Worm (Caenorhabditis elegans) whole organism, midembryonic: ENCODE results near the gene R02F2.8.
A peak's percentile ranks its signal among the peaks of the same experiment; 100 is the strongest.

Source experiments
- T22C8.4 ChIP-seq: fragments of 200-800 bp; sonication (Bioruptor generic); IDR thresholded peaks from 2 replicates; pipeline ENCODE4 v1.3.6; 2022; ENCODE audit warnings: missing genetic modification characterization, missing compliant biosample characterization
- cog-1 ChIP-seq: sonication (generic microtip); optimal IDR thresholded peaks from 2 replicates; lab custom pipeline; 2016; ENCODE audit warnings: missing genetic modification characterization, missing compliant biosample characterization
- flt-1 ChIP-seq: fragments of 200-800 bp; sonication (Bioruptor generic); IDR thresholded peaks from 2 replicates; pipeline ENCODE4 v1.3.6; 2022; ENCODE audit warnings: missing genetic modification characterization, missing compliant biosample characterization
- klf-2 ChIP-seq: fragments of 200-800 bp; sonication (Bioruptor generic); conservative IDR thresholded peaks from 2 replicates; pipeline ENCODE4 v1.3.6; 2022; ENCODE audit warnings: missing genetic modification reagents, missing genetic modification characterization, missing compliant biosample characterization
- med-1 ChIP-seq: sonication (generic microtip); optimal IDR thresholded peaks from 2 replicates; lab custom pipeline; 2017; ENCODE audit warnings: missing genetic modification characterization, mild to moderate bottlenecking, missing compliant biosample characterization, antibody characterized with exemption, missing genetic modification reagents; ENCODE audit not compliant: insufficient read depth
- ref-1 ChIP-seq: fragments of 200-800 bp; sonication (Bioruptor generic); conservative IDR thresholded peaks from 2 replicates; pipeline ENCODE4 v1.3.6; 2022; ENCODE audit warnings: missing genetic modification reagents, missing genetic modification characterization, missing compliant biosample characterization
- tab-1 ChIP-seq: fragments of 200-800 bp; sonication (Bioruptor generic); IDR thresholded peaks from 2 replicates; pipeline ENCODE4 v1.3.6; 2022; ENCODE audit warnings: missing genetic modification characterization, missing compliant biosample characterization
- ztf-23 ChIP-seq: fragments of 200-800 bp; sonication (Bioruptor generic); IDR thresholded peaks from 2 replicates; pipeline ENCODE4 v1.3.6; 2022; ENCODE audit warnings: missing genetic modification reagents, missing genetic modification characterization, missing compliant biosample characterization
- ztf-29 ChIP-seq: fragments of 200-800 bp; sonication (Bioruptor generic); IDR thresholded peaks from 2 replicates; pipeline ENCODE4 v1.3.6; 2022; ENCODE audit warnings: missing genetic modification reagents, missing genetic modification characterization, missing compliant biosample characterization

R02F2.8 gene

DNA sequence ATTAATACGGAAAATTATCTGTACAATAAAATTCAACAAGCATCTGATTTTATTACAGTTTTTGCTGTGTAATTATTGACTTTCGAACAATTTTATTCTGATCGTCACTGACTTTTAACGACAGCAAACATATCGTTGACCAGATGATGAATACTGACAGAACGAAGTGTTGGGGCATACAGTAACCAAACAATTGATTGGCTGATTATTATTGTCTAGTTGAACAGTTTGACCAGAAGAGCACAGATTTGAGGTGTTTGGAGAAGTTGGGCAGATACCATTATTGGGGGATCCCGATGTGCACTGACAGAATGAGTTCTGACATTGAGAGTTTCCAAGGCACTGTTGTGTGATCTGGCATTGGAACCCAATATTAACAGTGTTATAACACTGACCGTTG, 11.9 kb upstream of the R02F2.8 start:
- TF ChIP-seq flt-1 (no peak), cog-1 (tag; lab: Kevin White, UChicago) (no peak), klf-2 (GFP tag; lab: Robert Waterston, UW) (no peak), T22C8.4 (GFP tag; lab: Robert Waterston, UW) (no peak), tab-1 (GFP tag; lab: Robert Waterston, UW) (no peak), med-1 (GFP tag; lab: Kevin White, UChicago) (no peak), ztf-23 (no peak), ref-1 (GFP tag; lab: Robert Waterston, UW) (no peak), ztf-29 (GFP tag; lab: Robert Waterston, UW) (no peak)

DNA sequence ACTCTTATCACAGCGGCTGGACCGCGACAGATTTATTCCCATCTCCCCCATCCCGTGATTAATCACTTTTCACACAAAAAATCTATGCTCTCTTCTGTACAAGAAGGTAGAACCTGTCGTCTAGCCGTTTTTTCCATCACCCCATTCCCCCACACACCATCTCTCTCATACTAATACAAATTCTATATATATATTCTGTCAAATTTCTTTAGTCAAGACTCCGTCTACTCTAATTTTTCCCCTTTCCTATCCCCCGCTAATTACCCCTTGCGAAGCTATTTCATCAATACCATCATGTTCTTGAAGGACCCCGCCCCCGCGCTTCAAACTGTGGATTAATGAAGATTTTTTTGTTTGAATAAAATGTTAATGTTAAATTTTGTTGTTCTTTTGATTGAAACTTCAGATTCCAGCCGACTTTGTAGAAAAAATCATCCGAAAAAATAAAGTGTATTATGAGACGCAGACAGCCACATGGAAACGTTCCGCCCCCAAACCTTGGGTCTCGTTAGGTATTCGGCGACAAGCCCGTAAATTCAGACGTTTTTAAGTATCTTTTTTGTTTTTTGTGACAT, 11.0 kb upstream of the R02F2.8 start:
- TF ChIP-seq klf-2 (GFP tag; lab: Robert Waterston, UW), result no peak
- TF ChIP-seq T22C8.4 (GFP tag; lab: Robert Waterston, UW), result no peak
- TF ChIP-seq ztf-23, result 0 out of 2 replicates have a peak, but pooled peaks have one; percentile 52
- TF ChIP-seq ref-1 (GFP tag; lab: Robert Waterston, UW), result no peak

DNA sequence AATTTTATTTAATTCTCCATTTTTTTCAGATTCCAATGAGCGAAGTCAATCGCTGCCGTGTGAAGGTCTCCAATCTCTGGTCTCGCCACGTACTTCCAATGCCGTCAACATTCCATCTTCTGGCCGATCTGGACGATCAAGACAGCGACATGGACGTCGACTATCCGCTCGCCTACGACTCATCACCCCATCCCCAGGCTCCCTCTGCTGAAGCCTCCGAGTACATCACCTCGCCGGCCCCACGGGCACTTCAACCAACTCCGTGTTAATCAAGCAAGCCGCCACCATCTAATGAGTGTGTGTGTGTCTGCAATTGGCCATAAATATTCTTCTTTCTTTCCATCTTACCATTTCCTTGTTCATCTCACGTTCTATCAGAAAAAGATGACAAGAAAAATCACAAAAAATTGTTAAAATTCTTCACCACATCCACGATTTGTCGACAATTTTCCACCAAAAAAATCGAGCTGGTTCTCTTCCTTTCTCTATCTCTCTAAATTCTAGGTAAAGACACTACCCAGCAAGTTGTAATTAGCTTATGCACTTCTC, 10.5 kb upstream of the R02F2.8 start:
- no peak for TF ChIP-seq klf-2 (GFP tag; lab: Robert Waterston, UW)
- TF ChIP-seq tab-1 (GFP tag; lab: Robert Waterston, UW), result 0 out of 2 replicates have a peak, but pooled peaks have one; percentile 9

DNA sequence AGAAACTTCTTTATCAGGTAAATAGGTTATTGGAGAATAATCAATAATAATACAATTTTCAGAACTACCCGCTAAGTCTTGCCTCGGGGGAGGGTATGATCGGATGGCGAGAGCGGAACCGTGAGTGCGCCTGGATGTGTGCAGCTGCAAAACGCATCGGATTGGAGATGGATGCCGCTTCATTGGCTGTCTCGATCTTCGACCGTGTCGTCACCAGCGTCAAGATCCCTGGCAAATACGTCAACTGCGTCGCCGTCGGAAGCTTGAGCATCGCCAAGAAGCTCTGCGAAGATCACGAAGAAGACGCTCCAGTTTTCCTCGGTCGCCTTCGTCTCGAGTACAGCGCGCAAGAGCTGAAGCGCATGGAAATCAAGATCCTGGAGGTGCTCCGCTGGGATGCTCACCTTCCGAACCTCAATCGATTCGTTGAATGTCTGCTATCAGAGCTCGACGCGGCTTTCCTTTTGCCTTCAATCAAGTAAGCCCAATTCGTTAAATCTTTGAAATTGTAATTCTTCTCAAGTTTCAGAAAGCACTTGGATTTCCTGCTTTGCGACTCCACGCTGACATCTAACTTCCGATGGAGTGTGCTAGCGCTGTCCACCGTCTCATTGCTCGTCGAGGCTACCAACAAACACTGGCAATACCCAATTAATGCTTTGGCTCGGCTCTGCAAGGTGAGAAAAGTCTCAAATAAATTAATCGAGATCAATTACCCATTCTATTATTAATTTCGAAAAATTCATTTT, 9.8 kb upstream of the R02F2.8 start:
- no peak for TF ChIP-seq cog-1 (tag; lab: Kevin White, UChicago)
- no peak for TF ChIP-seq tab-1 (GFP tag; lab: Robert Waterston, UW)
- TF ChIP-seq T22C8.4 (GFP tag; lab: Robert Waterston, UW), result no peak
- TF ChIP-seq flt-1, result 0 out of 2 replicates have a peak, but pooled peaks have one; percentile 54

DNA sequence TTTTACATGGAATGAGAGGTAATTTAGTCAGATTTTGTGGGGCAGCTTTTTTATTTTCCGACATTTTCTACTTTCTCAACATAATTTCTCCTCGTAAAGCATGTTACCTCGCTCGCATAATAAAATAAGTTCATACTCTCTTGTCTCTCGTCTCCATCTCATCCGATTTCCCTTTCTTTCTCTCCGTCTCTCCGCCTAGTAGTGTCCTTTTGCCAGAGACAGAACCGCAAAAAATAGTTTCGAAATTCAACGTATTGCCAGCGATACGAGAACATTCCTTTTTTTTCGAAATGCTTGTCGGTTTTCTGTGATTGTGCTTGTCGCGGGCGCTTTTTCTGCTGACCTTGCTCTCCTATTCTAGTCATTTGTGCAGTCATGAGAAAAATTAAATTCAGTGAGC, 9.1 kb upstream of the R02F2.8 start:
- TF ChIP-seq klf-2 (GFP tag; lab: Robert Waterston, UW) (no peak), flt-1 (0 out of 2 replicates have a peak, but pooled peaks have one; percentile 16)

DNA sequence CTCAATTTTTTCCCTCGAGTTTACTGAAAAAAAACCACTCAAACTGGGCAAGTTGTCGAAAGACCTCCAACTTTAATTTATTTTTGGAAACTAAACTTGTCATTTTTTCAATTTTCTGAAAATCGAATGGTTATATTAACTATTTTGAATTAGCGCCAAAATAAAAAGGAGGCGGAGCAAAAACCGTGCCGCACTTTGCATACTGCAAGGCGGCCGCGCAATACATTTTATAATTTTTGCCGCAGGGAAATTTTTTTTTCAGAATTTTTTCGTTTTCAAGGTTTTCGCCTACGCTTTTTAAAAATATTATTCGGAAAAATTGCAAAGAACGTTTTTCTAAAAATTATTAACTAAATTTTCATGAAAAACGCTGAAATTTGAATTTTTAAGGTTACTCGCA, 8.6 kb upstream of the R02F2.8 start:
- TF ChIP-seq tab-1 (GFP tag; lab: Robert Waterston, UW) (no peak), ref-1 (GFP tag; lab: Robert Waterston, UW) (no peak), ztf-23 (no peak), ztf-29 (GFP tag; lab: Robert Waterston, UW) (no peak), med-1 (GFP tag; lab: Kevin White, UChicago) (no peak), klf-2 (GFP tag; lab: Robert Waterston, UW) (no peak), T22C8.4 (GFP tag; lab: Robert Waterston, UW) (no peak), flt-1 (no peak), cog-1 (tag; lab: Kevin White, UChicago) (no peak)

DNA sequence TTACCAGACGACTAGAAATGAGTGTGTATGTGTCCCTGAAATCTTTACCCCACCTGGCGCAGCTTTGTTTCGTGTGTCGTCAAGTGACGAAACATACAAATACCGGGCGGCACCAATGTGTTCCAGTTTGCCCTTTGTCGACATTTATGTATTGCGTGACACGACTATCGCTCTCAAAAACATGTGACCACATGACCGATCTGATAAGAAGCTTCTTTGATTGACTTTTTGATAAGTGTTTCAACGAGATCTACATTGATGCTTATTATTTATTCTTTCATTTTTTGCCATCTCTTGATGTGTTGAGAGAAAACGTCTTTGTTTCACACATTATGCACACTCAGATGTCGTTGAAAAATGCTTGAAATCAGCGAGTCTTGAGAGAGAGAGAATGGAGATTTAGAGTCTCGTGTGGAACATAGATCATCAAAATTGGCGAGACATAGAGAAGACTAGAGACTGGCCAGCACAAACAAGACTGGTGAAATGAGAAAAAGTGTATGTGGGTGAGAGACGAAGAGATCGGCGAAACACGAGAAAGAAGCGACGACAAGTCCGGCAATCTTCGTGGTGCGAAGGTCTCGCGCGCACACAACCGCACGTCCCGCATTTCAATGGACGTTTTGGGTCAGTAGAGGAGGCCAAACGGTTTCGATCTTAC, 8.0 kb upstream of the R02F2.8 start:
- no peak for TF ChIP-seq klf-2 (GFP tag; lab: Robert Waterston, UW)
- no peak for TF ChIP-seq med-1 (GFP tag; lab: Kevin White, UChicago)
- TF ChIP-seq ztf-23, result no peak
- no peak for TF ChIP-seq ztf-29 (GFP tag; lab: Robert Waterston, UW)
- peak; percentile 56 for TF ChIP-seq cog-1 (tag; lab: Kevin White, UChicago)
- TF ChIP-seq ref-1 (GFP tag; lab: Robert Waterston, UW), result peak; percentile 43; the same call in 1 of the 2 replicates

DNA sequence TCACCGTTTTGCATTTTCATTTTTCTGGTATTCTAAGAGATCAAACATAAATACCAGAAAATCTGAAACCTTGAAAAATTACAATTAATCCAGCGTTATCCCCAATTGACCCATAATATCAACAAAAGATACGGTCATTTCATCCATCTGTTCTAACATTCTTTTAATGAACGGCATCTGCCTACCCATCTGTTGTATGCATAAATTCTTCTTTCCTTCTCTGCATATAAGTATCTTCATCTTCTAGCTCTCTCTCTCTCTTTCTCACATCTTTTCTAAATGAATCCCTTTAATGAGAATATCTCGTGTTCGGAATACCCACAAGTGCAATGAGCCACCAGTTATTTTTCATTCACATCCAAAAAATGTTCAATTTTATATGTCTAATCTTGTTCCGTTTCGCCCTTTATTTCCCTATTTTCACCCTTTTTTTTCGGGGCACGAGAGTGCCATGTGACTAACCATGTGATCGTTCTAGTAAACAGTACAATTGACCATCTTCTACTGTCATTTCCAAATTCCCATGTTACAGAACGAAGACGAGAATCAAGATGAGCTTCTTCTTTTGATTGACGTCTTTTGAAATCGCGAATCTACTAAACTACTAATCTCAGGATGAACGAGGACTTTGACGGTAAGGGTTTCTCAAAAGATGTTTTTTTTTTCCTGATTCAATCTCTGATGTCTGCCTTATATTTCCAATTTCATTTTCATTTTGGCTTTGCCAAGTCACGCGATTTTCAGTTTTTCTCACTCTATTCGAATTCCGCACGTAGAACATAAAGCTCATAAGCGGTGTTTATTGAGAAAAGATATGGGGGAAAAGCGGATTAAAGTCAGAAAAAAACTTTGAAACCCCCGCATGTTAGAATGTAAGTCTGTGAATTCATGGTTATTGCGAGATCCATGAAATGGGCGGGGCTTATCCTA, 6.6 kb upstream of the R02F2.8 start, which contains the start of gene R02F2.1:
Gene R02F2.1 (plus strand): TSS at position 528 of the 930 bp plus-strand sequence.
- TF ChIP-seq ztf-23 (no peak), cog-1 (tag; lab: Kevin White, UChicago) (no peak), tab-1 (GFP tag; lab: Robert Waterston, UW) (no peak), flt-1 (no peak), klf-2 (GFP tag; lab: Robert Waterston, UW) (no peak), med-1 (GFP tag; lab: Kevin White, UChicago) (no peak), T22C8.4 (GFP tag; lab: Robert Waterston, UW) (no peak), ztf-29 (GFP tag; lab: Robert Waterston, UW) (no peak), ref-1 (GFP tag; lab: Robert Waterston, UW) (no peak)

DNA sequence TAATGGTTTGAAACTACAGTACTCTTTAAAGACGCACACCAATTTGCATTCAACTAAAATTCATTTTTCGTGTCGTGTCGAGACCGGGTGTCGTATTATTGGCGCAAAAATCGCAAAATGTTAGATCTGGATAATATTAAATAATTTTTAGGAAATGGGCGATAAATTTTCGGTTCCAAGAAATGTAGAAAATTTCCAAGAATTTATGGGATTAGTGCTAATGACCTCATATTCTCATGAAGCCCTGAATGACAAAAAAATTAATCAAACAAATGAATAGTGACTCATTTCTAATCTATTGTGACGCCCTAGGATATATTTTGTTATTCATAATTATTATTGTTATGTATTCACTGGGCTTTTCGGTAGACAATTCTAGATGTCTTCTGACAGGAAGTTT, 5.7 kb upstream of the R02F2.8 start:
- TF ChIP-seq ztf-23, result no peak
- no peak for TF ChIP-seq klf-2 (GFP tag; lab: Robert Waterston, UW)
- no peak for TF ChIP-seq tab-1 (GFP tag; lab: Robert Waterston, UW)
- TF ChIP-seq ref-1 (GFP tag; lab: Robert Waterston, UW), result no peak
- no peak for TF ChIP-seq med-1 (GFP tag; lab: Kevin White, UChicago)
- TF ChIP-seq ztf-29 (GFP tag; lab: Robert Waterston, UW), result no peak
- no peak for TF ChIP-seq T22C8.4 (GFP tag; lab: Robert Waterston, UW)
- no peak for TF ChIP-seq cog-1 (tag; lab: Kevin White, UChicago)
- no peak for TF ChIP-seq flt-1
